Worm (Caenorhabditis elegans) whole organism, early embryonic: ENCODE measurements around the gene T15H9.4.

Experiments used
- ama-1 ChIP-seq: fragments of 150-350 bp; optimal IDR thresholded peaks from 2 replicates; lab custom pipeline; 2014
- hmg-4 ChIP-seq: fragments of 200-800 bp; sonication (Bioruptor generic); optimal IDR thresholded peaks from 2 replicates; lab custom pipeline; 2018; ENCODE audit warnings: mild to moderate bottlenecking, missing genetic modification characterization, missing compliant biosample characterization
- pes-1 ChIP-seq: fragments of 200-800 bp; sonication (Bioruptor generic); IDR thresholded peaks from 2 replicates; pipeline ENCODE4 v1.3.6; 2022; ENCODE audit warnings: missing genetic modification reagents, missing genetic modification characterization, missing compliant biosample characterization

- TF ChIP-seq hmg-4 (GFP tag; lab: Kevin White, UChicago) (no peak), ama-1 (no peak), pes-1 (GFP tag; lab: Robert Waterston, UW) (no peak)
These were observed 41.2 kb downstream of the T15H9.4 start, which contains the start of gene ZK1307.3 for ce11 chrII:9652919-9653318.
